Fruit fly (Drosophila melanogaster) whole organism, embryonic: ENCODE data around the gene Arfip.

Source experiments
- Bdp1 ChIP-seq: fragments of 200-800 bp; sonication (Bioruptor generic); optimal IDR thresholded peaks from 3 replicates; lab custom pipeline; 2016; ENCODE audit warnings: missing biosample characterization, missing genetic modification characterization
- CG10565 ChIP-seq: fragments of 200-800 bp; sonication (Bioruptor generic); optimal IDR thresholded peaks from 3 replicates; lab custom pipeline; 2016; ENCODE audit warnings: missing biosample characterization, mild to moderate bottlenecking, missing genetic modification characterization
- CG11723 ChIP-seq: fragments of 200-800 bp; sonication (Bioruptor generic); optimal IDR thresholded peaks from 2 replicates; lab custom pipeline; 2017; ENCODE audit warnings: missing biosample characterization, mild to moderate bottlenecking, missing genetic modification characterization
- CG12219 ChIP-seq: fragments of 200-800 bp; sonication (Bioruptor generic); optimal IDR thresholded peaks from 3 replicates; lab custom pipeline; 2018; ENCODE audit warnings: missing biosample characterization, mild to moderate bottlenecking, missing genetic modification characterization
- CG13296 ChIP-seq: fragments of 200-800 bp; sonication (Bioruptor generic); optimal IDR thresholded peaks from 3 replicates; lab custom pipeline; 2018; ENCODE audit warnings: missing biosample characterization, mild to moderate bottlenecking, missing genetic modification characterization
- CG14710 ChIP-seq: fragments of 200-800 bp; sonication (Bioruptor generic); optimal IDR thresholded peaks from 3 replicates; lab custom pipeline; 2019; ENCODE audit warnings: missing biosample characterization, mild to moderate bottlenecking, missing genetic modification characterization, moderate library complexity
- CG15011 ChIP-seq: fragments of 200-800 bp; sonication (Bioruptor generic); optimal IDR thresholded peaks from 3 replicates; lab custom pipeline; 2018; ENCODE audit warnings: missing biosample characterization, mild to moderate bottlenecking, missing genetic modification characterization
- CG15514 ChIP-seq: fragments of 200-800 bp; sonication (Bioruptor generic); optimal IDR thresholded peaks from 3 replicates; lab custom pipeline; 2017; ENCODE audit warnings: missing biosample characterization, missing genetic modification characterization, mild to moderate bottlenecking, moderate library complexity, missing genetic modification reagents
- CG15601 ChIP-seq: fragments of 200-800 bp; sonication (Bioruptor generic); optimal IDR thresholded peaks from 3 replicates; lab custom pipeline; 2019; ENCODE audit warnings: missing biosample characterization, mild to moderate bottlenecking, missing genetic modification characterization, moderate library complexity
- CG17912 ChIP-seq: fragments of 200-800 bp; sonication (Bioruptor generic); optimal IDR thresholded peaks from 2 replicates; lab custom pipeline; 2018; ENCODE audit warnings: missing biosample characterization, mild to moderate bottlenecking, missing genetic modification characterization
- CG2120 ChIP-seq: fragments of 200-800 bp; sonication (Bioruptor generic); optimal IDR thresholded peaks from 3 replicates; lab custom pipeline; 2016; ENCODE audit warnings: missing biosample characterization, missing genetic modification characterization
- CG30020 ChIP-seq: fragments of 200-800 bp; optimal IDR thresholded peaks from 2 replicates; lab custom pipeline; 2019; ENCODE audit warnings: missing biosample characterization, mild to moderate bottlenecking, missing genetic modification characterization, moderate library complexity
- CG31224 ChIP-seq: fragments of 200-800 bp; sonication (Bioruptor generic); IDR thresholded peaks from 2 replicates; pipeline ENCODE4 v1.3.6; 2022; ENCODE audit warnings: missing biosample characterization, missing genetic modification characterization
- CG32532 ChIP-seq: fragments of 200-800 bp; sonication (Bioruptor generic); IDR thresholded peaks from 2 replicates; pipeline ENCODE4 v1.3.6; 2022; ENCODE audit warnings: missing biosample characterization, missing genetic modification characterization
- CG3407 ChIP-seq: fragments of 200-800 bp; sonication (Bioruptor generic); optimal IDR thresholded peaks from 2 replicates; lab custom pipeline; 2018; ENCODE audit warnings: missing biosample characterization, mild to moderate bottlenecking, missing genetic modification characterization
- CG34376 ChIP-seq: fragments of 200-800 bp; sonication (Bioruptor generic); optimal IDR thresholded peaks from 2 replicates; lab custom pipeline; 2018; ENCODE audit warnings: missing biosample characterization, mild to moderate bottlenecking, missing genetic modification characterization
- CG3847 ChIP-seq: fragments of 200-800 bp; sonication (Bioruptor generic); IDR thresholded peaks from 2 replicates; pipeline ENCODE4 v1.3.6; 2022; ENCODE audit warnings: missing biosample characterization, missing genetic modification characterization
- CG4617 ChIP-seq: fragments of 200-800 bp; sonication (Bioruptor generic); optimal IDR thresholded peaks from 3 replicates; lab custom pipeline; 2016; ENCODE audit warnings: missing biosample characterization, missing genetic modification characterization, borderline replicate concordance
- CG4707 ChIP-seq: fragments of 200-800 bp; sonication (Bioruptor generic); optimal IDR thresholded peaks from 2 replicates; lab custom pipeline; 2018; ENCODE audit warnings: missing biosample characterization, mild to moderate bottlenecking, missing genetic modification characterization, moderate library complexity
- CG4730 ChIP-seq: fragments of 200-800 bp; sonication (Bioruptor generic); IDR thresholded peaks from 2 replicates; pipeline ENCODE4 v1.3.6; 2022; ENCODE audit warnings: missing biosample characterization, missing genetic modification characterization
- CG6254 ChIP-seq: fragments of 200-800 bp; sonication (Bioruptor generic); optimal IDR thresholded peaks from 3 replicates; lab custom pipeline; 2017; ENCODE audit warnings: mild to moderate bottlenecking, missing biosample characterization, missing genetic modification reagents, missing genetic modification characterization
- CG7786 ChIP-seq: fragments of 200-800 bp; sonication (Bioruptor generic); optimal IDR thresholded peaks from 2 replicates; lab custom pipeline; 2016; ENCODE audit warnings: missing biosample characterization, missing genetic modification characterization
- CG9437 ChIP-seq: fragments of 200-800 bp; sonication (Bioruptor generic); optimal IDR thresholded peaks from 2 replicates; lab custom pipeline; 2018; ENCODE audit warnings: missing biosample characterization, mild to moderate bottlenecking, missing genetic modification characterization
- Camta ChIP-seq: fragments of 200-800 bp; sonication (Bioruptor generic); optimal IDR thresholded peaks from 2 replicates; lab custom pipeline; 2016; ENCODE audit warnings: missing biosample characterization, missing genetic modification characterization
- CkIIα-i1 ChIP-seq: fragments of 200-800 bp; sonication (Bioruptor generic); IDR thresholded peaks from 2 replicates; pipeline ENCODE4 v1.3.6; 2022; ENCODE audit warnings: missing biosample characterization, missing genetic modification characterization
- Dad ChIP-seq: fragments of 200-800 bp; sonication (Bioruptor generic); optimal IDR thresholded peaks from 3 replicates; lab custom pipeline; 2016; ENCODE audit warnings: missing biosample characterization, missing genetic modification characterization
- Dref ChIP-seq: fragments of 200-800 bp; sonication (Bioruptor generic); IDR thresholded peaks from 2 replicates; pipeline ENCODE4 v1.3.6; 2022; ENCODE audit warnings: missing biosample characterization, missing genetic modification characterization
- Fer2 ChIP-seq: fragments of 200-800 bp; sonication (Bioruptor generic); optimal IDR thresholded peaks from 2 replicates; lab custom pipeline; 2018; ENCODE audit warnings: missing biosample characterization, mild to moderate bottlenecking, missing genetic modification characterization, moderate library complexity
- NK7.1 ChIP-seq: fragments of 200-800 bp; sonication (Bioruptor generic); optimal IDR thresholded peaks from 3 replicates; lab custom pipeline; 2016; ENCODE audit warnings: missing biosample characterization, missing genetic modification characterization
- Sry-δ ChIP-seq: fragments of 200-800 bp; sonication (Bioruptor generic); optimal IDR thresholded peaks from 2 replicates; lab custom pipeline; 2016; ENCODE audit warnings: missing biosample characterization, missing genetic modification characterization
- Xbp1 ChIP-seq: fragments of 200-800 bp; sonication (Bioruptor generic); optimal IDR thresholded peaks from 3 replicates; lab custom pipeline; 2016; ENCODE audit warnings: missing biosample characterization, mild to moderate bottlenecking, missing genetic modification characterization
- bcd ChIP-seq: fragments of 200-800 bp; sonication (Bioruptor generic); optimal IDR thresholded peaks from 2 replicates; lab custom pipeline; 2017; ENCODE audit warnings: missing biosample characterization, mild to moderate bottlenecking, missing genetic modification characterization
- cas ChIP-seq: fragments of 200-800 bp; sonication (Bioruptor generic); IDR thresholded peaks from 2 replicates; pipeline ENCODE4 v1.3.6; 2022; ENCODE audit warnings: missing biosample characterization, missing genetic modification characterization
- cato ChIP-seq: fragments of 200-800 bp; sonication (Bioruptor generic); optimal IDR thresholded peaks from 2 replicates; lab custom pipeline; 2016; ENCODE audit warnings: missing biosample characterization, missing genetic modification characterization, borderline replicate concordance
- croc ChIP-seq: fragments of 200-800 bp; sonication (Bioruptor generic); conservative IDR thresholded peaks from 3 replicates; pipeline ENCODE4 v1.3.6; 2022; ENCODE audit warnings: missing biosample characterization, missing genetic modification characterization
- dan ChIP-seq: fragments of 200-800 bp; sonication (Bioruptor generic); IDR thresholded peaks from 2 replicates; pipeline ENCODE4 v1.3.6; 2022; ENCODE audit warnings: missing biosample characterization, missing genetic modification characterization
- gcm2 ChIP-seq: fragments of 200-800 bp; sonication (Bioruptor generic); optimal IDR thresholded peaks from 2 replicates; lab custom pipeline; 2016; ENCODE audit warnings: missing biosample characterization, missing genetic modification characterization
- kni ChIP-seq: fragments of 200-800 bp; sonication (Bioruptor generic); optimal IDR thresholded peaks from 3 replicates; lab custom pipeline; 2017; ENCODE audit warnings: mild to moderate bottlenecking, missing biosample characterization, missing genetic modification reagents, missing genetic modification characterization
- nerfin-1 ChIP-seq: fragments of 200-800 bp; sonication (Bioruptor generic); optimal IDR thresholded peaks from 3 replicates; lab custom pipeline; 2019; ENCODE audit warnings: missing biosample characterization, mild to moderate bottlenecking, missing genetic modification characterization, moderate library complexity
- pho ChIP-seq: fragments of 200-800 bp; sonication (Bioruptor generic); optimal IDR thresholded peaks from 2 replicates; lab custom pipeline; 2016; ENCODE audit warnings: missing biosample characterization, missing genetic modification characterization
- pita ChIP-seq: fragments of 200-800 bp; sonication (Bioruptor generic); optimal IDR thresholded peaks from 2 replicates; lab custom pipeline; 2017; ENCODE audit warnings: missing biosample characterization, mild to moderate bottlenecking, missing genetic modification characterization
- psq ChIP-seq: fragments of 200-800 bp; sonication (Bioruptor generic); optimal IDR thresholded peaks from 2 replicates; lab custom pipeline; 2017; ENCODE audit warnings: missing biosample characterization, missing genetic modification characterization
- pum ChIP-seq: fragments of 200-800 bp; sonication (Bioruptor generic); optimal IDR thresholded peaks from 2 replicates; lab custom pipeline; 2016; ENCODE audit warnings: missing biosample characterization, missing genetic modification characterization
- pzg ChIP-seq: fragments of 200-800 bp; sonication (Bioruptor generic); optimal IDR thresholded peaks from 3 replicates; lab custom pipeline; 2018; ENCODE audit warnings: missing biosample characterization, mild to moderate bottlenecking, missing genetic modification characterization, moderate library complexity
- so ChIP-seq: fragments of 200-800 bp; sonication (Bioruptor generic); IDR thresholded peaks from 3 replicates; pipeline ENCODE4 v1.3.6; 2022; ENCODE audit warnings: missing biosample characterization, missing genetic modification characterization
- tin ChIP-seq: fragments of 200-800 bp; sonication (Bioruptor generic); optimal IDR thresholded peaks from 3 replicates; lab custom pipeline; 2016; ENCODE audit warnings: missing biosample characterization, missing genetic modification characterization
- tll ChIP-seq, 2 experiments: fragments of 200-800 bp in 1 of 2; fragments of >200 bp in 1 of 2; sonication (Bioruptor generic) in 1 of 2; optimal IDR thresholded peaks; 2 replicates each; lab custom pipeline; 2017 to 2019; ENCODE audit warnings: missing biosample characterization in 2 of 2, missing genetic modification characterization in 2 of 2, mild to moderate bottlenecking in 1 of 2, moderate library complexity in 1 of 2
- ttk ChIP-seq: fragments of 200-800 bp; sonication (Bioruptor generic); IDR thresholded peaks from 2 replicates; pipeline ENCODE4 v2.1.2; 2022; ENCODE audit warnings: missing biosample characterization, missing genetic modification characterization
- twi ChIP-seq: fragments of 200-800 bp; optimal IDR thresholded peaks from 2 replicates; lab custom pipeline; 2019; ENCODE audit warnings: missing biosample characterization, mild to moderate bottlenecking, missing genetic modification characterization, moderate library complexity
- z ChIP-seq: fragments of 200-800 bp; sonication (Bioruptor generic); IDR thresholded peaks from 3 replicates; pipeline ENCODE4 v1.3.6; 2022; ENCODE audit warnings: missing biosample characterization, missing genetic modification characterization
- zen ChIP-seq: fragments of 200-800 bp; sonication (Bioruptor generic); optimal IDR thresholded peaks from 3 replicates; lab custom pipeline; 2018; ENCODE audit warnings: missing biosample characterization, mild to moderate bottlenecking, missing genetic modification characterization, moderate library complexity

Arfip gene

DNA sequence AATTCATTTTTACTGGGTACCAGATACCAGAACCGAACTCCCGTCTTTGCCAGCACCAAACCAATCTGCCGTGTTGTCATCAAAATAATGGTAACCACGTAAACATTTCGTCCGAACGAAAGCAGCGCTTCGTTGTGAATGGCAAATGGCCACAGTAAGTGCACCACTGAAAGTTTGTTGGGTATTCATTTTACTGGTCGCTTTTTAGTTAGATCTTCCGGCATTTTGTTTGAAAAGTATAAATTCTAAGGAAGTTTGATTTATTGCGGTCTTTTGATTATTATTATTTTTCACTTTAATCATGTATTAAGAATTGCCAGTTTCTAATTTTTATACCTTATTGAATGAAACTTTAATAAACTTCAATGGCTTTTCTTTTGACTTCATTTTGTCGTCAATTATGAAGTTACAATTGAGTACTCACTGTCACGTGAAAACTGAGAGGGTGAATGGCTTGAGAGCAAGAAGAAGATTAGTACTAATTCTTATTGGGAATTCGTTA, 20.3 kb downstream of the Arfip start, which contains the start of gene ZnT86D (continued):
- TF ChIP-seq pita (GFP tag; lab: Kevin White, UChicago) = no peak
- TF ChIP-seq croc (GFP tag; lab: Robert Waterston, UW) = 0 out of 3 replicates have a peak, but pooled peaks have one; percentile 33
- TF ChIP-seq CG12219 = no peak
- TF ChIP-seq twi = peak; percentile 29
- TF ChIP-seq cato (GFP tag; lab: Kevin White, UChicago) = no peak
- peak; percentile 2 for TF ChIP-seq CG17912 (GFP tag; lab: Kevin White, UChicago)
- TF ChIP-seq psq (GFP tag; lab: Kevin White, UChicago) = no peak
- no peak for TF ChIP-seq CG4707 (GFP tag; lab: Kevin White, UChicago)
- TF ChIP-seq tll (GFP tag; optimal IDR thresholded peaks at IDR 0.05; lab: Kevin White, UChicago) = peak; percentile 18 to 88
- no peak for TF ChIP-seq CG10565 (GFP tag; lab: Kevin White, UChicago)
- TF ChIP-seq Fer2 (tag; lab: Kevin White, UChicago) = peak; percentile 64
- TF ChIP-seq pzg (GFP tag; lab: Kevin White, UChicago) = peak; percentile 64
- TF ChIP-seq CG7786 (GFP tag; lab: Kevin White, UChicago) = peak; percentile 21
- peak; percentile 5 for TF ChIP-seq CG6254 (GFP tag; lab: Kevin White, UChicago)
- peak; percentile 65 for TF ChIP-seq CG3847 (GFP tag; lab: Robert Waterston, UW)
- no peak for TF ChIP-seq ttk (GFP tag; lab: Robert Waterston, UW)
- peak; percentile 67 for TF ChIP-seq CG34376 (GFP tag; lab: Kevin White, UChicago)
- TF ChIP-seq gcm2 = no peak
- TF ChIP-seq CG32532 (GFP tag; lab: Robert Waterston, UW) = peak; percentile 68
- TF ChIP-seq Dref (GFP tag; lab: Robert Waterston, UW) = no peak
- TF ChIP-seq Xbp1 (GFP tag; lab: Kevin White, UChicago) = peak; percentile 54
- peak; percentile 64 for TF ChIP-seq kni
- TF ChIP-seq CG2120 (GFP tag; lab: Kevin White, UChicago) = peak; percentile 88
- TF ChIP-seq z (GFP tag; lab: Robert Waterston, UW) = no peak
- TF ChIP-seq CG9437 (GFP tag; lab: Kevin White, UChicago) = peak; percentile 60
- TF ChIP-seq CG15514 (GFP tag; lab: Kevin White, UChicago) = peak; percentile 61
- peak; percentile 51 for TF ChIP-seq tin (GFP tag; lab: Kevin White, UChicago)
- no peak for TF ChIP-seq CG31224 (GFP tag; lab: Robert Waterston, UW)
- peak; percentile 68 for TF ChIP-seq bcd (GFP tag; lab: Kevin White, UChicago)
- peak; percentile 86 for TF ChIP-seq CG14710 (tag; lab: Kevin White, UChicago)
- no peak for TF ChIP-seq cas (GFP tag; lab: Robert Waterston, UW)
- peak; percentile 66 for TF ChIP-seq CG15601 (tag; lab: Kevin White, UChicago)
- TF ChIP-seq CG30020 (tag; lab: Kevin White, UChicago) = peak; percentile 47
- peak; percentile 49 for TF ChIP-seq nerfin-1 (tag; lab: Kevin White, UChicago)
- peak; percentile 19 for TF ChIP-seq Dad (GFP tag; lab: Kevin White, UChicago)
- no peak for TF ChIP-seq CG11723 (GFP tag; lab: Kevin White, UChicago)
- no peak for TF ChIP-seq CG4730 (GFP tag; lab: Robert Waterston, UW)
- TF ChIP-seq Bdp1 = no peak
- TF ChIP-seq CkIIα-i1 (GFP tag; lab: Robert Waterston, UW) = no peak
- TF ChIP-seq zen = peak; percentile 40
- TF ChIP-seq dan (GFP tag; lab: Robert Waterston, UW) = no peak
- peak; percentile 41 for TF ChIP-seq pum (GFP tag; lab: Kevin White, UChicago)
- TF ChIP-seq Sry-δ (GFP tag; lab: Kevin White, UChicago) = peak; percentile 46
- TF ChIP-seq Camta (GFP tag; lab: Kevin White, UChicago) = peak; percentile 35
- peak; percentile 39 for TF ChIP-seq NK7.1 (GFP tag; lab: Kevin White, UChicago)
- TF ChIP-seq CG13296 (GFP tag; lab: Kevin White, UChicago) = peak; percentile 67
- no peak for TF ChIP-seq so (GFP tag; lab: Robert Waterston, UW)
- peak; percentile 21 for TF ChIP-seq CG15011 (GFP tag; lab: Kevin White, UChicago)
- TF ChIP-seq pho (GFP tag; lab: Kevin White, UChicago) = peak; percentile 79
- TF ChIP-seq CG4617 (GFP tag; lab: Kevin White, UChicago) = no peak
- no peak for TF ChIP-seq CG3407 (GFP tag; lab: Kevin White, UChicago)
